Worm (Caenorhabditis elegans) whole organism, early embryonic: ENCODE data around the gene hrpl-1.

Experiments used
- B0310.2 ChIP-seq: sonication (generic microtip); optimal IDR thresholded peaks from 2 replicates; lab custom pipeline; 2016; ENCODE audit warnings: mild to moderate bottlenecking, missing genetic modification characterization, missing compliant biosample characterization
- F13C5.2 ChIP-seq: sonication (generic microtip); optimal IDR thresholded peaks from 2 replicates; lab custom pipeline; 2017; ENCODE audit warnings: mild to moderate bottlenecking, missing genetic modification characterization, inconsistent platforms, missing compliant biosample characterization
- aly-1 ChIP-seq: sonication (generic microtip); optimal IDR thresholded peaks from 2 replicates; lab custom pipeline; 2016; ENCODE audit warnings: missing genetic modification characterization, missing compliant biosample characterization
- ama-1 ChIP-seq: fragments of 150-350 bp; optimal IDR thresholded peaks from 2 replicates; lab custom pipeline; 2014
- ceh-13 ChIP-seq: fragments of 200-800 bp; sonication (Bioruptor generic); optimal IDR thresholded peaks from 2 replicates; lab custom pipeline; 2018; ENCODE audit warnings: mild to moderate bottlenecking, missing genetic modification characterization, missing compliant biosample characterization
- ceh-36 ChIP-seq: sonication (generic microtip); optimal IDR thresholded peaks from 2 replicates; lab custom pipeline; 2016; ENCODE audit warnings: missing genetic modification characterization, inconsistent platforms, missing compliant biosample characterization
- ets-7 ChIP-seq: sonication (generic microtip); optimal IDR thresholded peaks from 2 replicates; lab custom pipeline; 2016; ENCODE audit warnings: missing genotype, missing genetic modification characterization, missing compliant biosample characterization
- flt-1 ChIP-seq: fragments of 200-800 bp; sonication (Bioruptor generic); IDR thresholded peaks from 2 replicates; pipeline ENCODE4 v1.3.6; 2022; ENCODE audit warnings: missing genetic modification characterization, missing compliant biosample characterization
- hmbx-1 ChIP-seq: sonication (generic microtip); optimal IDR thresholded peaks from 2 replicates; lab custom pipeline; 2016; ENCODE audit warnings: mild to moderate bottlenecking, missing genetic modification characterization, missing compliant biosample characterization
- hmg-4 ChIP-seq: fragments of 200-800 bp; sonication (Bioruptor generic); optimal IDR thresholded peaks from 2 replicates; lab custom pipeline; 2018; ENCODE audit warnings: mild to moderate bottlenecking, missing genetic modification characterization, missing compliant biosample characterization
- hnd-1 ChIP-seq: sonication (generic microtip); optimal IDR thresholded peaks from 2 replicates; lab custom pipeline; 2016; ENCODE audit warnings: missing genetic modification characterization, missing compliant biosample characterization
- pes-1 ChIP-seq: fragments of 200-800 bp; sonication (Bioruptor generic); IDR thresholded peaks from 2 replicates; pipeline ENCODE4 v1.3.6; 2022; ENCODE audit warnings: missing genetic modification reagents, missing genetic modification characterization, missing compliant biosample characterization
- scrt-1 ChIP-seq: fragments of 200-800 bp; sonication (Bioruptor generic); IDR thresholded peaks from 2 replicates; pipeline ENCODE4 v1.3.6; 2022; ENCODE audit warnings: missing genetic modification characterization, missing compliant biosample characterization
- sea-1 ChIP-seq: fragments of 200-800 bp; sonication (Bioruptor generic); conservative IDR thresholded peaks from 2 replicates; pipeline ENCODE4 v1.3.6; 2022; ENCODE audit warnings: missing genetic modification characterization, missing compliant biosample characterization
- tbx-11 ChIP-seq: fragments of 200-800 bp; sonication (Bioruptor generic); IDR thresholded peaks from 2 replicates; pipeline ENCODE4 v1.3.6; 2022; ENCODE audit warnings: missing genetic modification characterization, missing compliant biosample characterization
- tbx-37 ChIP-seq: fragments of 200-800 bp; sonication (Bioruptor generic); conservative IDR thresholded peaks from 2 replicates; pipeline ENCODE4 v1.3.6; 2022; ENCODE audit warnings: missing genetic modification reagents, missing genetic modification characterization, missing compliant biosample characterization
- tra-4 ChIP-seq: sonication (generic microtip); optimal IDR thresholded peaks from 2 replicates; lab custom pipeline; 2017; ENCODE audit warnings: missing genetic modification characterization, missing compliant biosample characterization

hrpl-1 gene

ce11 chrII:6883716-6884115 is 14.8 kb upstream of the hrpl-1 start, which contains the start of gene pmp-1:
Gene pmp-1, minus strand, starts transcription at chrII:6883754.
- TF ChIP-seq tra-4 (tag; lab: Kevin White, UChicago) (no peak), ets-7 (tag; lab: Kevin White, UChicago) (no peak)

ce11 chrII:6884568-6884967 is 14.0 kb upstream of the hrpl-1 start:
- no peak for TF ChIP-seq ceh-13
- no peak for TF ChIP-seq B0310.2
- no peak for TF ChIP-seq hnd-1 (tag; lab: Kevin White, UChicago)
- TF ChIP-seq ceh-36 (tag; lab: Kevin White, UChicago), result no peak
- TF ChIP-seq ama-1 (lab: Kevin White, UChicago), result no peak
- TF ChIP-seq hmg-4, result no peak
- TF ChIP-seq F13C5.2 (tag; lab: Kevin White, UChicago), result no peak
- TF ChIP-seq tbx-37, result no peak
- no peak for TF ChIP-seq aly-1 (tag; lab: Kevin White, UChicago)
- no peak for TF ChIP-seq tbx-11 (GFP tag; lab: Robert Waterston, UW)

- TF ChIP-seq pes-1, result no peak
- no peak for TF ChIP-seq ama-1 (lab: Kevin White, UChicago)
- TF ChIP-seq ceh-13, result no peak
- no peak for TF ChIP-seq sea-1 (GFP tag; lab: Robert Waterston, UW)
- TF ChIP-seq flt-1 (GFP tag; lab: Robert Waterston, UW), result no peak
These were observed 11.1 kb upstream of the hrpl-1 start, which contains the start of gene pmp-2 for ce11 chrII:6887319-6888005. Gene pmp-2, minus strand, starts transcription at chrII:6887805.

- TF ChIP-seq ama-1 (lab: Kevin White, UChicago) (no peak), hmbx-1 (no peak), F13C5.2 (tag; lab: Kevin White, UChicago) (no peak), scrt-1 (GFP tag; lab: Robert Waterston, UW) (no peak), tra-4 (tag; lab: Kevin White, UChicago) (no peak)
These were observed 10.3 kb upstream of the hrpl-1 start for ce11 chrII:6888211-6888610.

ce11 chrII:6888661-6889579 is 9.6 kb upstream of the hrpl-1 start:
- TF ChIP-seq F13C5.2 (tag; lab: Kevin White, UChicago) (no peak), B0310.2 (no peak), sea-1 (GFP tag; lab: Robert Waterston, UW) (no peak), pes-1 (no peak)

- TF ChIP-seq ceh-36 (tag; lab: Kevin White, UChicago) (no peak), tra-4 (tag; lab: Kevin White, UChicago) (no peak), tbx-11 (GFP tag; lab: Robert Waterston, UW) (no peak), F13C5.2 (tag; lab: Kevin White, UChicago) (no peak), sea-1 (GFP tag; lab: Robert Waterston, UW) (no peak), flt-1 (GFP tag; lab: Robert Waterston, UW) (no peak)
These were observed 9.0 kb upstream of the hrpl-1 start for ce11 chrII:6889580-6889922.

- TF ChIP-seq flt-1 (GFP tag; lab: Robert Waterston, UW), result no peak
- TF ChIP-seq ets-7 (tag; lab: Kevin White, UChicago), result no peak
- no peak for TF ChIP-seq ceh-36 (tag; lab: Kevin White, UChicago)
- no peak for TF ChIP-seq pes-1
- no peak for TF ChIP-seq scrt-1 (GFP tag; lab: Robert Waterston, UW)
- TF ChIP-seq aly-1 (tag; lab: Kevin White, UChicago), result no peak
- no peak for TF ChIP-seq sea-1 (GFP tag; lab: Robert Waterston, UW)
- TF ChIP-seq ceh-13, result no peak
- TF ChIP-seq tbx-37, result no peak
- TF ChIP-seq F13C5.2 (tag; lab: Kevin White, UChicago), result no peak
These were observed 8.4 kb upstream of the hrpl-1 start, which contains the start of gene acer-1 for ce11 chrII:6890095-6890494. Gene acer-1, minus strand, starts transcription at chrII:6890400.

ce11 chrII:6891176-6891575 is 7.4 kb upstream of the hrpl-1 start:
- no peak for TF ChIP-seq hmbx-1
- TF ChIP-seq hnd-1 (tag; lab: Kevin White, UChicago), result no peak

- TF ChIP-seq scrt-1 (GFP tag; lab: Robert Waterston, UW) (no peak), hmg-4 (no peak), tra-4 (tag; lab: Kevin White, UChicago) (no peak), pes-1 (no peak), ama-1 (lab: Kevin White, UChicago) (no peak), hnd-1 (tag; lab: Kevin White, UChicago) (no peak), hmbx-1 (no peak), tbx-11 (GFP tag; lab: Robert Waterston, UW) (no peak), aly-1 (tag; lab: Kevin White, UChicago) (no peak), B0310.2 (no peak), flt-1 (GFP tag; lab: Robert Waterston, UW) (no peak)
These were observed 6.7 kb upstream of the hrpl-1 start for ce11 chrII:6891838-6892237.
